Worm (Caenorhabditis elegans): ENCODE data around the gene gop-3.

ce11 chrIII:5264813-5265212, 4.3 kb downstream of the gop-3 start, which contains the start of gene gro-1:
- TF ChIP-seq him-1 (tag; optimal IDR thresholded peaks at IDR 0.05) (no peak), dao-5 (tag; optimal IDR thresholded peaks at IDR 0.05) (no peak), W03F9.2 (tag; optimal IDR thresholded peaks at IDR 0.05) (no peak)
